Fruit fly (Drosophila melanogaster): ENCODE results near the gene Mnat9.

Mnat9 gene

dm6 chr3R:31588374-31588773 lies 27.6 kb downstream of the Mnat9 start, which contains the start of gene CG1635 (continued):
- TF ChIP-seq croc (GFP tag; conservative IDR thresholded peaks at IDR 0.05) (peak; percentile 98), Opbp (GFP tag; IDR thresholded peaks at IDR 0.05; ENCODE audit: partially characterized antibody) (peak; percentile 50; the same call in 2 of the 3 replicates), CG3065 (GFP tag; optimal IDR thresholded peaks at IDR 0.05) (peak; percentile 95), Dref (GFP tag; IDR thresholded peaks at IDR 0.05) (peak; percentile 50), gsb-n (tag; optimal IDR thresholded peaks at IDR 0.05) (peak; percentile 100), vnd (GFP tag; IDR thresholded peaks at IDR 0.05; ENCODE audit: partially characterized antibody) (peak; percentile 70), CG3995 (GFP tag; optimal IDR thresholded peaks at IDR 0.05) (peak; percentile 87), sim (GFP tag; IDR thresholded peaks at IDR 0.05) (peak; percentile 98), HHEX (GFP tag; optimal IDR thresholded peaks at IDR 0.05) (peak; percentile 99), Optix (GFP tag; IDR thresholded peaks at IDR 0.05) (peak; percentile 96), BEAF-32 (GFP tag; optimal IDR thresholded peaks at IDR 0.05) (peak; percentile 32), ken (GFP tag; IDR thresholded peaks at IDR 0.05) (peak; percentile 99), gsb (GFP tag; IDR thresholded peaks at IDR 0.05) (peak; percentile 99), bbx (GFP tag; IDR thresholded peaks at IDR 0.05; ENCODE audit: partially characterized antibody) (peak; percentile 49), CkIIα-i1 (GFP tag; IDR thresholded peaks at IDR 0.05) (peak; percentile 92), CG34224 (GFP tag; IDR thresholded peaks at IDR 0.05; ENCODE audit: partially characterized antibody) (peak; percentile 87), eyg (GFP tag; optimal IDR thresholded peaks at IDR 0.05) (peak; percentile 98), chn (GFP tag; optimal IDR thresholded peaks at IDR 0.05) (peak; percentile 98), jing (GFP tag; optimal IDR thresholded peaks at IDR 0.05) (peak; percentile 97), ssp (GFP tag; IDR thresholded peaks at IDR 0.05) (peak; percentile 93), lola (GFP tag; optimal IDR thresholded peaks at IDR 0.05) (peak in 1 of 3 experiments; percentile 99), NK7.1 (GFP tag; optimal IDR thresholded peaks at IDR 0.05) (peak; percentile 98), NFAT (GFP tag; IDR thresholded peaks at IDR 0.05) (peak; percentile 99), mirr (GFP tag; optimal IDR thresholded peaks at IDR 0.05) (peak; percentile 99), trh (GFP tag; optimal IDR thresholded peaks at IDR 0.05) (peak; percentile 96), prd (optimal IDR thresholded peaks at IDR 0.05) (no peak), prd (GFP tag; IDR thresholded peaks at IDR 0.05) (peak; percentile 99), CG14667 (GFP tag; IDR thresholded peaks at IDR 0.05) (peak; percentile 98), her (GFP tag; optimal IDR thresholded peaks at IDR 0.05) (peak; percentile 96), pan (optimal IDR thresholded peaks at IDR 0.05) (no peak), pan (GFP tag; optimal IDR thresholded peaks at IDR 0.05 in 1 of 2, IDR thresholded peaks at IDR 0.05 in 1 of 2) (peak in 1 of 2 experiments; percentile 100), CG2116 (GFP tag; optimal IDR thresholded peaks at IDR 0.05) (peak; percentile 91), peb (GFP tag; IDR thresholded peaks at IDR 0.05) (peak; percentile 98), NC2β (GFP tag; optimal IDR thresholded peaks at IDR 0.05) (peak; percentile 97), CG10366 (GFP tag; IDR thresholded peaks at IDR 0.05) (peak; percentile 99), cwo (GFP tag; optimal IDR thresholded peaks at IDR 0.05) (peak; percentile 99), zf30C (GFP tag; optimal IDR thresholded peaks at IDR 0.05) (peak; percentile 61), ham (GFP tag; IDR thresholded peaks at IDR 0.05) (peak; percentile 98), CG11456 (GFP tag; IDR thresholded peaks at IDR 0.05) (peak; percentile 99), Ptx1 (GFP tag; IDR thresholded peaks at IDR 0.05) (peak; percentile 99), CG4617 (GFP tag; optimal IDR thresholded peaks at IDR 0.05; ENCODE audit: borderline replicate concordance) (peak; percentile 98), CG6175 (GFP tag; IDR thresholded peaks at IDR 0.05) (peak; percentile 98), CG12659 (GFP tag; optimal IDR thresholded peaks at IDR 0.05) (peak; percentile 100), CG11504 (tag; optimal IDR thresholded peaks at IDR 0.05) (peak; percentile 98), Gsc (GFP tag; IDR thresholded peaks at IDR 0.05) (peak; percentile 94), nau (GFP tag; optimal IDR thresholded peaks at IDR 0.05) (no peak), CG6689 (GFP tag; IDR thresholded peaks at IDR 0.05) (peak; percentile 99), luna (GFP tag; optimal IDR thresholded peaks at IDR 0.05) (peak; percentile 96), sug (tag; optimal IDR thresholded peaks at IDR 0.05) (peak; percentile 99), CG17802 (tag; optimal IDR thresholded peaks at IDR 0.05) (peak; percentile 92), Ets65A (GFP tag) (peak; percentile 90), CG14050 (GFP tag; IDR thresholded peaks at IDR 0.05) (peak; percentile 99)

Data from whole organism, embryonic.